Worm (Caenorhabditis elegans) whole organism, L4/young adult: ENCODE results near the gene col-181.
A peak's percentile ranks its signal among the peaks of the same experiment; 100 is the strongest.

Experiments used
- W03F9.2 ChIP-seq: fragments of 150-350 bp; optimal IDR thresholded peaks from 2 replicates; lab custom pipeline; 2014; ENCODE audit warnings: missing biosample characterization, missing genetic modification characterization
- dao-5 ChIP-seq: sonication (generic microtip); optimal IDR thresholded peaks from 2 replicates; lab custom pipeline; 2016; ENCODE audit warnings: missing genotype, missing genetic modification characterization, moderate library complexity, missing compliant biosample characterization
- him-1 ChIP-seq: sonication (generic microtip); optimal IDR thresholded peaks from 2 replicates; lab custom pipeline; 2016; ENCODE audit warnings: missing genotype, missing genetic modification reagents, missing genetic modification characterization, missing compliant biosample characterization

Gene col-181

ce11 chrX:12103712-12104111, 1.0 kb upstream of the col-181 start, which contains the start of gene W03G11.3:
W03G11.3 (minus strand) TSS chrX:12103812.
- TF ChIP-seq dao-5: no peak
- no peak for TF ChIP-seq W03F9.2 (tag; lab: Kevin White, UChicago)
- TF ChIP-seq him-1 (tag; lab: Kevin White, UChicago): no peak

ce11 chrX:12105458-12105857, 728 bp downstream of the col-181 start:
- TF ChIP-seq him-1 (tag; lab: Kevin White, UChicago) (no peak), W03F9.2 (tag; lab: Kevin White, UChicago) (no peak), dao-5 (no peak)

- TF ChIP-seq him-1 (tag; lab: Kevin White, UChicago): peak; percentile 89
- peak; percentile 8 for TF ChIP-seq W03F9.2 (tag; lab: Kevin White, UChicago)
- TF ChIP-seq dao-5: peak; percentile 56
Measured at ce11 chrX:12106004-12106403, 1.3 kb downstream of the col-181 start.

- TF ChIP-seq W03F9.2 (tag; lab: Kevin White, UChicago) (no peak), him-1 (tag; lab: Kevin White, UChicago) (no peak), dao-5 (no peak)
Measured at ce11 chrX:12108517-12109216, 3.9 kb downstream of the col-181 start, which contains the start of the genes W03G11.2 and lgc-13. W03G11.2 (minus strand) TSS chrX:12108617. lgc-13 (plus strand) TSS chrX:12109166.

ce11 chrX:12111213-12111612, 6.5 kb downstream of the col-181 start, which contains the start of gene lgc-14:
lgc-14 (plus strand) TSS chrX:12111513.
- TF ChIP-seq W03F9.2 (tag; lab: Kevin White, UChicago) (no peak), dao-5 (no peak), him-1 (tag; lab: Kevin White, UChicago) (no peak)

ce11 chrX:12114024-12114423, 9.3 kb downstream of the col-181 start, which contains the start of gene lgc-15:
lgc-15 (plus strand) TSS chrX:12114324.
- TF ChIP-seq him-1 (tag; lab: Kevin White, UChicago) (no peak), dao-5 (no peak), W03F9.2 (tag; lab: Kevin White, UChicago) (no peak)

- no peak for TF ChIP-seq him-1 (tag; lab: Kevin White, UChicago)
- no peak for TF ChIP-seq dao-5
- TF ChIP-seq W03F9.2 (tag; lab: Kevin White, UChicago): no peak
Measured at ce11 chrX:12118340-12118739, 13.6 kb downstream of the col-181 start, which contains the start of gene lgc-16. lgc-16 (plus strand) TSS chrX:12118640.

- no peak for TF ChIP-seq dao-5
- no peak for TF ChIP-seq him-1 (tag; lab: Kevin White, UChicago)
- TF ChIP-seq W03F9.2 (tag; lab: Kevin White, UChicago): no peak
Measured at ce11 chrX:12121285-12121684, 16.6 kb downstream of the col-181 start, which contains the start of gene lgc-17. lgc-17 (plus strand) TSS chrX:12121585.

- no peak for TF ChIP-seq him-1 (tag; lab: Kevin White, UChicago)
- no peak for TF ChIP-seq W03F9.2 (tag; lab: Kevin White, UChicago)
- TF ChIP-seq dao-5: no peak
Measured at ce11 chrX:12123152-12123551, 18.4 kb downstream of the col-181 start, which contains the start of gene T01H10.11. T01H10.11 (plus strand) TSS chrX:12123452.

- TF ChIP-seq W03F9.2 (tag; lab: Kevin White, UChicago) (no peak), dao-5 (no peak), him-1 (tag; lab: Kevin White, UChicago) (no peak)
Measured at ce11 chrX:12125308-12125707, 20.6 kb downstream of the col-181 start, which contains the start of gene lgc-18. lgc-18 (plus strand) TSS chrX:12125608.

- TF ChIP-seq him-1 (tag; lab: Kevin White, UChicago) (no peak), dao-5 (no peak), W03F9.2 (tag; lab: Kevin White, UChicago) (no peak)
Measured at ce11 chrX:12141051-12141450, 36.3 kb downstream of the col-181 start, which contains the start of gene lyst-1. lyst-1 (minus strand) TSS chrX:12141151.

- TF ChIP-seq W03F9.2 (tag; lab: Kevin White, UChicago): no peak
- no peak for TF ChIP-seq dao-5
- TF ChIP-seq him-1 (tag; lab: Kevin White, UChicago): no peak
Measured at ce11 chrX:12142569-12142968, 37.8 kb downstream of the col-181 start, which contains the start of gene M153.3. M153.3 (plus strand) TSS chrX:12142869.

- no peak for TF ChIP-seq W03F9.2 (tag; lab: Kevin White, UChicago)
- no peak for TF ChIP-seq him-1 (tag; lab: Kevin White, UChicago)
- no peak for TF ChIP-seq dao-5
Measured at ce11 chrX:12143693-12144092, 39.0 kb downstream of the col-181 start, which contains the start of gene M153.5. M153.5 (plus strand) TSS chrX:12143993.

- TF ChIP-seq dao-5 (no peak), him-1 (tag; lab: Kevin White, UChicago) (no peak), W03F9.2 (tag; lab: Kevin White, UChicago) (no peak)
Measured at ce11 chrX:12145919-12146318, 41.2 kb downstream of the col-181 start.
